Worm (Caenorhabditis elegans) whole organism, midembryonic: ENCODE results near the gene mrps-18.C.

Experiments
- T22C8.4 ChIP-seq: fragments of 200-800 bp; sonication (Bioruptor generic); IDR thresholded peaks from 2 replicates; pipeline ENCODE4 v1.3.6; 2022; ENCODE audit warnings: missing genetic modification characterization, missing compliant biosample characterization
- cog-1 ChIP-seq: sonication (generic microtip); optimal IDR thresholded peaks from 2 replicates; lab custom pipeline; 2016; ENCODE audit warnings: missing genetic modification characterization, missing compliant biosample characterization
- flt-1 ChIP-seq: fragments of 200-800 bp; sonication (Bioruptor generic); IDR thresholded peaks from 2 replicates; pipeline ENCODE4 v1.3.6; 2022; ENCODE audit warnings: missing genetic modification characterization, missing compliant biosample characterization
- klf-2 ChIP-seq: fragments of 200-800 bp; sonication (Bioruptor generic); conservative IDR thresholded peaks from 2 replicates; pipeline ENCODE4 v1.3.6; 2022; ENCODE audit warnings: missing genetic modification reagents, missing genetic modification characterization, missing compliant biosample characterization
- med-1 ChIP-seq: sonication (generic microtip); optimal IDR thresholded peaks from 2 replicates; lab custom pipeline; 2017; ENCODE audit warnings: missing genetic modification characterization, mild to moderate bottlenecking, missing compliant biosample characterization, antibody characterized with exemption, missing genetic modification reagents; ENCODE audit not compliant: insufficient read depth
- ref-1 ChIP-seq: fragments of 200-800 bp; sonication (Bioruptor generic); conservative IDR thresholded peaks from 2 replicates; pipeline ENCODE4 v1.3.6; 2022; ENCODE audit warnings: missing genetic modification reagents, missing genetic modification characterization, missing compliant biosample characterization
- tab-1 ChIP-seq: fragments of 200-800 bp; sonication (Bioruptor generic); IDR thresholded peaks from 2 replicates; pipeline ENCODE4 v1.3.6; 2022; ENCODE audit warnings: missing genetic modification characterization, missing compliant biosample characterization
- ztf-23 ChIP-seq: fragments of 200-800 bp; sonication (Bioruptor generic); IDR thresholded peaks from 2 replicates; pipeline ENCODE4 v1.3.6; 2022; ENCODE audit warnings: missing genetic modification reagents, missing genetic modification characterization, missing compliant biosample characterization
- ztf-29 ChIP-seq: fragments of 200-800 bp; sonication (Bioruptor generic); IDR thresholded peaks from 2 replicates; pipeline ENCODE4 v1.3.6; 2022; ENCODE audit warnings: missing genetic modification reagents, missing genetic modification characterization, missing compliant biosample characterization

The mrps-18.C gene

DNA sequence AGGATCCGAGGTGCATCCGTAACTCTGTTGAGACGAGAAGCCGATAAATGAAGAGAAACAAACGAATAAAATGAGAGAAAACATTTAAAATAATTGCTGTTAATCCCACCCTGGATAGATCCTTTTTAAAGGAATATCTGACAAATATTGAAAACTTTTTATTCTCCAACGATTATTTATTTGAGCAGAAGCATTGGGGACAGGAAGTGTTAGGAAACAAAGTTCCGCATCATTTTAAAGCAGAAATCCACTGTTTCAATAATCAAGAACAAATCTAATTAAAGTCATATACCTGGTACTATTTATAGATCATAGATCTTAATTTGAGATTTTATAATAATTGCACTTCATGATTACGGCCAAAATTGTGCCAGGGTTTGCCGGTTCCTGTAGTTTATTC lies 14.9 kb downstream of the mrps-18.C start, which contains the start of gene F41G3.20:
Gene F41G3.20 (minus strand): TSS at position 101 of the 400 bp plus-strand sequence.
- TF ChIP-seq cog-1 (tag; lab: Kevin White, UChicago): no peak
- TF ChIP-seq med-1 (GFP tag; lab: Kevin White, UChicago): no peak

ce11 chrII:6752027-6752426 lies 16.0 kb downstream of the mrps-18.C start, which contains the start of gene F41G3.19:
TSS of gene F41G3.19 (minus strand) at chrII:6752127.
- TF ChIP-seq ztf-29 (GFP tag; lab: Robert Waterston, UW): no peak

ce11 chrII:6752850-6753249 lies 16.8 kb downstream of the mrps-18.C start, which contains the start of gene F41G3.21:
TSS of gene F41G3.21 (minus strand) at chrII:6752950.
- TF ChIP-seq klf-2 (GFP tag; lab: Robert Waterston, UW) (no peak), T22C8.4 (GFP tag; lab: Robert Waterston, UW) (no peak), ztf-29 (GFP tag; lab: Robert Waterston, UW) (no peak), cog-1 (tag; lab: Kevin White, UChicago) (no peak), ztf-23 (GFP tag; lab: Robert Waterston, UW) (no peak), tab-1 (GFP tag; lab: Robert Waterston, UW) (no peak), flt-1 (GFP tag; lab: Robert Waterston, UW) (no peak), med-1 (GFP tag; lab: Kevin White, UChicago) (no peak), ref-1 (no peak)

DNA sequence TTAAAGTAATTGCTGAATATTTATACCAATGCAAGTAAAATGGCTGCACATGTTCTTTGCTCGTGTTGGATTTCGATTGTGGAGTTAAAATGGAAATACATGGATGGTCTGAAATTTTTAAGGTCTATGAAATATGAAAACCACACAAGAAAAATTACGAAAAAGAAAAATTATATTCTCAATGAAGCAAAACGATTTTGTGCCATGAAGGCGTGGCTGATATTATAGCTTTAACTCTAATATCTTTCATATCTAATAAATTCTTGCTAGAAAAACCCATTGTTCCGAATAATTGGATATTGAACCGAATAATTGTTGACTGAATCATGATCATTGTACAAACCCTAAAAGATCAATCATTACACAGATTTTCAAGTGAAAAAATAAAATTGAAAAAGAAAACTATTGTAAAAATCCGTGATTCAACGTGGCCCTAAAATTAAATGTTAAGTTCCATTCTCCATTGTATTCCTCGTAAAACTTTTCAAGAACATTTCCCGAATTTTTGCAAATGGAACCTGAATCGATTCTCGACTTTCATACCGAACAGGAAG lies 18.7 kb downstream of the mrps-18.C start, which contains the start of the genes srx-95 and fis-1:
Gene srx-95 (minus strand): TSS at position 101 of the 554 bp plus-strand sequence.
Gene fis-1 (plus strand): TSS at position 504 of the 554 bp plus-strand sequence.
- TF ChIP-seq T22C8.4 (GFP tag; lab: Robert Waterston, UW) (no peak), tab-1 (GFP tag; lab: Robert Waterston, UW) (no peak), med-1 (GFP tag; lab: Kevin White, UChicago) (no peak), klf-2 (GFP tag; lab: Robert Waterston, UW) (no peak), ztf-29 (GFP tag; lab: Robert Waterston, UW) (no peak), ref-1 (no peak), ztf-23 (GFP tag; lab: Robert Waterston, UW) (no peak), flt-1 (GFP tag; lab: Robert Waterston, UW) (no peak), cog-1 (tag; lab: Kevin White, UChicago) (no peak)

- no peak for TF ChIP-seq klf-2 (GFP tag; lab: Robert Waterston, UW)
- TF ChIP-seq med-1 (GFP tag; lab: Kevin White, UChicago): no peak
- no peak for TF ChIP-seq flt-1 (GFP tag; lab: Robert Waterston, UW)
- no peak for TF ChIP-seq tab-1 (GFP tag; lab: Robert Waterston, UW)
- TF ChIP-seq ztf-29 (GFP tag; lab: Robert Waterston, UW): no peak
- no peak for TF ChIP-seq T22C8.4 (GFP tag; lab: Robert Waterston, UW)
- TF ChIP-seq ref-1: no peak
Measured at ce11 chrII:6756232-6756631, 20.2 kb downstream of the mrps-18.C start, which contains the start of gene F41G3.3. TSS of gene F41G3.3 (plus strand) at chrII:6756532.

ce11 chrII:6764734-6765133 lies 28.7 kb downstream of the mrps-18.C start, which contains the start of gene nlp-50:
TSS of gene nlp-50 (plus strand) at chrII:6765034.
- TF ChIP-seq ztf-23 (GFP tag; lab: Robert Waterston, UW) (no peak), T22C8.4 (GFP tag; lab: Robert Waterston, UW) (no peak), cog-1 (tag; lab: Kevin White, UChicago) (no peak), ref-1 (no peak), klf-2 (GFP tag; lab: Robert Waterston, UW) (no peak), flt-1 (GFP tag; lab: Robert Waterston, UW) (no peak), med-1 (GFP tag; lab: Kevin White, UChicago) (no peak), tab-1 (GFP tag; lab: Robert Waterston, UW) (no peak), ztf-29 (GFP tag; lab: Robert Waterston, UW) (no peak)

DNA sequence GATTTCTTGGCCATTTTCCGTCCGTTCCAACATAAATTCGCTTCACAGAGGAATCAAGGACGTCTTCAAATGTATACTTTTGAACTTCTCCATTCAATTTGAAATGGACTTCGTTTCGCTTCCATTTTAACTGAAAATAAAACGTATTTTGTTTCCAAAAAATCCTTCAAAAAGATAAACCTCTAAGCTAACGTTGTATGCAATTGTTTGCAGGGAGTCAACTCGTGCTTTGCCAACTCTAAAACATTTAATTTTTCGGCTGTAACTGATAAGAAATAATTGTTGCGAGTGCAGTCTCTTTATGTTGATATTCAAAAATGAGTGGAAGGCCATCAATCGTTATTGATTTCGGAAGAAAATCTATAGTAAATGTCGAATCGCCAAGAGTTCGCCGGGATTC lies 32.0 kb downstream of the mrps-18.C start, which contains the start of gene F41G3.18:
Gene F41G3.18 (plus strand): TSS at position 301 of the 400 bp plus-strand sequence.
- TF ChIP-seq med-1 (GFP tag; lab: Kevin White, UChicago) (no peak), cog-1 (tag; lab: Kevin White, UChicago) (no peak), klf-2 (GFP tag; lab: Robert Waterston, UW) (no peak), T22C8.4 (GFP tag; lab: Robert Waterston, UW) (no peak), ztf-29 (GFP tag; lab: Robert Waterston, UW) (no peak), ref-1 (no peak)

DNA sequence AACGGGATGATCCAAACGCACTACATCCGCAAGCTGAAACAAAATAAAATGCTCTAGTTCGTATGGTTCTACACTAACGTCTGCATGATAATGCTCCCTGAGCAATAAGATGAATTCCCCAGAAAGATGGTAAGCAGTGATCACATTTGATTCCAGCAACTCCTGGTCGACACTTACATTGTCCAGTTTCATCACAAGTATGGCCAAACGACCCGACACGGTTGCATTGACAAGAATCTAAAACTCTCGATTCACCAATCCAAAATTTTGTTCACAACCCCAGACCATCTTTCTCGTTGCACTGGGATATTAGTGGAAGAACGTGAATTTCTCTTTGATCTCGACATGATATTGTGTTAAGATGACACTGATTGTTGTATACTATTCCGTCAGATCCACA lies 34.0 kb downstream of the mrps-18.C start:
- TF ChIP-seq ztf-23 (GFP tag; lab: Robert Waterston, UW): no peak
- no peak for TF ChIP-seq T22C8.4 (GFP tag; lab: Robert Waterston, UW)
- TF ChIP-seq ref-1: no peak
- TF ChIP-seq klf-2 (GFP tag; lab: Robert Waterston, UW): no peak
- no peak for TF ChIP-seq med-1 (GFP tag; lab: Kevin White, UChicago)
- TF ChIP-seq cog-1 (tag; lab: Kevin White, UChicago): no peak
- TF ChIP-seq ztf-29 (GFP tag; lab: Robert Waterston, UW): no peak
- TF ChIP-seq tab-1 (GFP tag; lab: Robert Waterston, UW): no peak
- TF ChIP-seq flt-1 (GFP tag; lab: Robert Waterston, UW): no peak

DNA sequence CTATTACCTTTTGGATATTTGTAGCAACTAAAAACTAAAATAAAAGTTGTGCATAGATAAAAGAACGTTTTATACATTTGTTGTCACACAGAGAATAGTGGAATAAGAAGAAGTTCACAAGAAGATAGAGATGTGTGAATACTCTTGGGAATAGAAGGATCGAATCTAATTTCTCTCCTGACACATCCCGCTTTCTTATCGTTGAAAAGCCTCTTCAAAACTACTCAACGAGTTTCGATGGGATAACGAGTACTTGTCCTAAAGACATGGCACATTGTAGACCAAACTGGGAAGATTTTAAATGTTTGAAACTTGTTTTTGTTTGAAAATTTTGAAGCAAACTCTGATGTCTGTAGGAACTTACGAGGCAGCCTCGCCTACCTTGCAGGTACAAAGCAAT lies 36.5 kb downstream of the mrps-18.C start:
- TF ChIP-seq ztf-23 (GFP tag; lab: Robert Waterston, UW) (no peak), T22C8.4 (GFP tag; lab: Robert Waterston, UW) (no peak), flt-1 (GFP tag; lab: Robert Waterston, UW) (no peak), ztf-29 (GFP tag; lab: Robert Waterston, UW) (no peak), tab-1 (GFP tag; lab: Robert Waterston, UW) (no peak), med-1 (GFP tag; lab: Kevin White, UChicago) (no peak), klf-2 (GFP tag; lab: Robert Waterston, UW) (no peak), cog-1 (tag; lab: Kevin White, UChicago) (no peak), ref-1 (no peak)
